Fruit fly (Drosophila melanogaster) whole organism, pupa: Measurements from ENCODE around the gene feo.

ENCODE experiments used
- CG10348 ChIP-seq: fragments of 200-800 bp; sonication (Bioruptor generic); IDR thresholded peaks from 2 replicates; pipeline ENCODE4 v1.3.6; 2022; ENCODE audit warnings: missing biosample characterization, missing genetic modification characterization
- CG12605 ChIP-seq: fragments of 200-800 bp; sonication (Bioruptor generic); IDR thresholded peaks from 2 replicates; pipeline ENCODE4 v1.3.6; 2022; ENCODE audit warnings: missing biosample characterization, missing genetic modification characterization
- CG13204 ChIP-seq: fragments of 200-800 bp; sonication (Bioruptor generic); optimal IDR thresholded peaks from 2 replicates; lab custom pipeline; 2018; ENCODE audit warnings: missing biosample characterization, mild to moderate bottlenecking, missing genetic modification characterization, moderate library complexity
- CG14655 ChIP-seq: fragments of 200-800 bp; sonication (Bioruptor generic); optimal IDR thresholded peaks from 3 replicates; lab custom pipeline; 2017; ENCODE audit warnings: mild to moderate bottlenecking, missing biosample characterization, missing genetic modification reagents, missing genetic modification characterization
- CG15710 ChIP-seq: fragments of 200-800 bp; sonication (Bioruptor generic); optimal IDR thresholded peaks from 2 replicates; lab custom pipeline; 2018; ENCODE audit warnings: missing biosample characterization, mild to moderate bottlenecking, missing genetic modification characterization, moderate library complexity
- CG17806 ChIP-seq: fragments of 200-800 bp; sonication (Bioruptor generic); optimal IDR thresholded peaks from 2 replicates; lab custom pipeline; 2018; ENCODE audit warnings: missing biosample characterization, mild to moderate bottlenecking, missing genetic modification characterization, moderate library complexity
- CG32121 ChIP-seq: fragments of 200-800 bp; sonication (Bioruptor generic); IDR thresholded peaks from 2 replicates; pipeline ENCODE4 v1.3.6; 2022; ENCODE audit warnings: missing biosample characterization, missing genetic modification characterization
- CG34367 ChIP-seq: fragments of 200-800 bp; sonication (Bioruptor generic); optimal IDR thresholded peaks from 2 replicates; lab custom pipeline; 2018; ENCODE audit warnings: missing biosample characterization, mild to moderate bottlenecking, missing genetic modification characterization
- CG4496 ChIP-seq: fragments of 200-800 bp; sonication (Bioruptor generic); IDR thresholded peaks from 3 replicates; pipeline ENCODE4 v1.3.6; 2022; ENCODE audit warnings: missing biosample characterization, missing genetic modification characterization
- CG8159 ChIP-seq: fragments of 200-800 bp; sonication (Bioruptor generic); optimal IDR thresholded peaks from 3 replicates; lab custom pipeline; 2018; ENCODE audit warnings: missing biosample characterization, mild to moderate bottlenecking, missing genetic modification characterization, moderate library complexity
- CG8301 ChIP-seq: fragments of 200-800 bp; sonication (Bioruptor generic); optimal IDR thresholded peaks from 2 replicates; lab custom pipeline; 2018; ENCODE audit warnings: missing biosample characterization, mild to moderate bottlenecking, missing genetic modification characterization
- CG9948 ChIP-seq: fragments of 200-800 bp; sonication (Bioruptor generic); optimal IDR thresholded peaks from 2 replicates; lab custom pipeline; 2018; ENCODE audit warnings: missing biosample characterization, mild to moderate bottlenecking, missing genetic modification characterization, moderate library complexity
- D1 ChIP-seq: fragments of 200-800 bp; sonication (Bioruptor generic); optimal IDR thresholded peaks from 2 replicates; lab custom pipeline; 2018; ENCODE audit warnings: missing biosample characterization, mild to moderate bottlenecking, missing genetic modification characterization, moderate library complexity
- EcR ChIP-seq: fragments of 200-800 bp; sonication (Bioruptor generic); optimal IDR thresholded peaks from 3 replicates; lab custom pipeline; 2019; ENCODE audit warnings: missing biosample characterization, missing genetic modification characterization, mild to moderate bottlenecking, moderate library complexity, missing genetic modification reagents
- Ets98B ChIP-seq: fragments of 200-800 bp; sonication (Bioruptor generic); IDR thresholded peaks from 2 replicates; pipeline ENCODE4 v1.3.6; 2022; ENCODE audit warnings: missing biosample characterization, missing genetic modification characterization
- Pif1A ChIP-seq: fragments of 200-800 bp; sonication (Bioruptor generic); optimal IDR thresholded peaks from 3 replicates; lab custom pipeline; 2016; ENCODE audit warnings: missing biosample characterization, missing genetic modification characterization
- Pif1B ChIP-seq: fragments of 200-800 bp; sonication (Bioruptor generic); optimal IDR thresholded peaks from 3 replicates; lab custom pipeline; 2016; ENCODE audit warnings: missing biosample characterization, missing genetic modification characterization
- Snoo ChIP-seq: fragments of 200-800 bp; sonication (Bioruptor generic); optimal IDR thresholded peaks from 3 replicates; lab custom pipeline; 2017; ENCODE audit warnings: missing biosample characterization, mild to moderate bottlenecking, missing genetic modification characterization, inconsistent platforms
- fd96Ca ChIP-seq: fragments of 200-800 bp; sonication (Bioruptor generic); IDR thresholded peaks from 3 replicates; pipeline ENCODE4 v1.3.6; 2022; ENCODE audit warnings: missing biosample characterization, missing genetic modification characterization
- gl ChIP-seq: fragments of 200-800 bp; sonication (Bioruptor generic); optimal IDR thresholded peaks from 2 replicates; lab custom pipeline; 2018; ENCODE audit warnings: missing biosample characterization, mild to moderate bottlenecking, missing genetic modification characterization
- rn ChIP-seq: fragments of 200-800 bp; sonication (Bioruptor generic); IDR thresholded peaks from 2 replicates; pipeline ENCODE4 v1.3.6; 2022; ENCODE audit warnings: missing biosample characterization, missing genetic modification characterization

The feo gene

dm6 chrX:10854686-10855085 is at the start of gene feo:
Gene feo (minus strand): TSS chrX:10854869.
- TF ChIP-seq CG14655 (GFP tag; lab: Kevin White, UChicago) (no peak), CG8159 (tag; lab: Kevin White, UChicago) (no peak), fd96Ca (GFP tag; lab: Robert Waterston, UW) (no peak), Pif1A (GFP tag; lab: Kevin White, UChicago) (no peak), CG12605 (GFP tag; lab: Robert Waterston, UW) (no peak), CG8301 (tag; lab: Kevin White, UChicago) (no peak), D1 (tag; lab: Kevin White, UChicago) (no peak), EcR (no peak), CG13204 (no peak)
- TF ChIP-seq, all 21 proteins: peak for 0

- TF ChIP-seq CG8159 (tag; lab: Kevin White, UChicago) (no peak), CG14655 (GFP tag; lab: Kevin White, UChicago) (no peak), CG17806 (tag; lab: Kevin White, UChicago) (no peak), CG13204 (no peak), CG12605 (GFP tag; lab: Robert Waterston, UW) (no peak), Ets98B (GFP tag; lab: Robert Waterston, UW) (no peak), Pif1B (GFP tag; lab: Kevin White, UChicago) (no peak), gl (no peak), CG9948 (no peak), CG8301 (tag; lab: Kevin White, UChicago) (no peak), EcR (no peak), CG32121 (GFP tag; lab: Robert Waterston, UW) (no peak), CG34367 (no peak), CG10348 (GFP tag; lab: Robert Waterston, UW) (no peak), CG15710 (tag; lab: Kevin White, UChicago) (no peak)
Observed at dm6 chrX:10899665-10900064, 45.0 kb upstream of the feo start, which contains the start of gene CG15208. Gene CG15208 (plus strand): TSS chrX:10899965.

dm6 chrX:10899232-10899631 is 44.6 kb upstream of the feo start, which contains the start of gene CG1582:
Gene CG1582 (minus strand): TSS chrX:10899302.
- TF ChIP-seq CG15710 (tag; lab: Kevin White, UChicago) = peak; percentile 6
- TF ChIP-seq CG8159 (tag; lab: Kevin White, UChicago) = peak; percentile 11
- TF ChIP-seq D1 (tag; lab: Kevin White, UChicago) = no peak

- TF ChIP-seq CG14655 (GFP tag; lab: Kevin White, UChicago) = peak; percentile 17
- TF ChIP-seq CG15710 (tag; lab: Kevin White, UChicago) = no peak
- TF ChIP-seq CG8159 (tag; lab: Kevin White, UChicago) = peak; percentile 29
Observed at dm6 chrX:10893208-10893607, 38.5 kb upstream of the feo start.

dm6 chrX:10891150-10891549 is 36.5 kb upstream of the feo start, which contains the start of gene Ork1:
Gene Ork1 (minus strand): TSS chrX:10891250.
- no peak for TF ChIP-seq CG15710 (tag; lab: Kevin White, UChicago)
- TF ChIP-seq Snoo = no peak
- no peak for TF ChIP-seq CG12605 (GFP tag; lab: Robert Waterston, UW)
- TF ChIP-seq CG4496 (GFP tag; lab: Robert Waterston, UW) = no peak
- TF ChIP-seq fd96Ca (GFP tag; lab: Robert Waterston, UW) = no peak
- no peak for TF ChIP-seq CG34367
- no peak for TF ChIP-seq CG8159 (tag; lab: Kevin White, UChicago)
- TF ChIP-seq D1 (tag; lab: Kevin White, UChicago) = no peak
- TF ChIP-seq EcR = no peak
- no peak for TF ChIP-seq gl
- no peak for TF ChIP-seq rn (GFP tag; lab: Robert Waterston, UW)
- TF ChIP-seq CG13204 = no peak
- no peak for TF ChIP-seq CG9948
- no peak for TF ChIP-seq CG17806 (tag; lab: Kevin White, UChicago)
- no peak for TF ChIP-seq Pif1B (GFP tag; lab: Kevin White, UChicago)
- no peak for TF ChIP-seq CG10348 (GFP tag; lab: Robert Waterston, UW)
- no peak for TF ChIP-seq CG32121 (GFP tag; lab: Robert Waterston, UW)

- no peak for TF ChIP-seq Pif1B (GFP tag; lab: Kevin White, UChicago)
- TF ChIP-seq CG12605 (GFP tag; lab: Robert Waterston, UW) = no peak
- TF ChIP-seq gl = no peak
- TF ChIP-seq D1 (tag; lab: Kevin White, UChicago) = no peak
- TF ChIP-seq, all 21 proteins: peak for 0
Observed at dm6 chrX:10889955-10890617, 35.4 kb upstream of the feo start.

- no peak for TF ChIP-seq CG4496 (GFP tag; lab: Robert Waterston, UW)
- no peak for TF ChIP-seq CG8159 (tag; lab: Kevin White, UChicago)
- no peak for TF ChIP-seq CG15710 (tag; lab: Kevin White, UChicago)
- no peak for TF ChIP-seq CG10348 (GFP tag; lab: Robert Waterston, UW)
- TF ChIP-seq EcR = no peak
- no peak for TF ChIP-seq CG13204
- TF ChIP-seq, all 21 proteins: peak for 0
Observed at dm6 chrX:10887643-10888042, 33.0 kb upstream of the feo start.
